Worm (Caenorhabditis elegans) whole organism, mixed stage, embryonic: Measurements from ENCODE around the gene C44B11.1.

Source experiments
- elt-3 ChIP-seq: fragments of 150-350 bp; optimal IDR thresholded peaks from 2 replicates; lab custom pipeline; 2014; ENCODE audit warnings: missing biosample characterization, missing genetic modification characterization
- mls-2 ChIP-seq: sonication (generic microtip); optimal IDR thresholded peaks from 2 replicates; lab custom pipeline; 2016; ENCODE audit warnings: mild to moderate bottlenecking, missing genetic modification characterization, moderate library complexity, missing compliant biosample characterization
- nhr-2 ChIP-seq: fragments of 150-350 bp; optimal IDR thresholded peaks from 2 replicates; lab custom pipeline; 2014; ENCODE audit warnings: missing biosample characterization, missing genetic modification characterization
- nhr-28 ChIP-seq: fragments of 150-350 bp; optimal IDR thresholded peaks from 2 replicates; lab custom pipeline; 2014; ENCODE audit warnings: missing biosample characterization, missing genetic modification characterization
- snpc-4 ChIP-seq: fragments of 150-350 bp; optimal IDR thresholded peaks from 2 replicates; lab custom pipeline; 2014; ENCODE audit warnings: missing biosample characterization, missing genetic modification characterization
- unc-39 ChIP-seq: fragments of 150-350 bp; optimal IDR thresholded peaks from 2 replicates; lab custom pipeline; 2014; ENCODE audit warnings: missing biosample characterization, missing genetic modification characterization
- unc-62 ChIP-seq: fragments of 150-350 bp; optimal IDR thresholded peaks from 2 replicates; lab custom pipeline; 2014; ENCODE audit warnings: missing biosample characterization, missing genetic modification reagents, missing genetic modification characterization

DNA sequence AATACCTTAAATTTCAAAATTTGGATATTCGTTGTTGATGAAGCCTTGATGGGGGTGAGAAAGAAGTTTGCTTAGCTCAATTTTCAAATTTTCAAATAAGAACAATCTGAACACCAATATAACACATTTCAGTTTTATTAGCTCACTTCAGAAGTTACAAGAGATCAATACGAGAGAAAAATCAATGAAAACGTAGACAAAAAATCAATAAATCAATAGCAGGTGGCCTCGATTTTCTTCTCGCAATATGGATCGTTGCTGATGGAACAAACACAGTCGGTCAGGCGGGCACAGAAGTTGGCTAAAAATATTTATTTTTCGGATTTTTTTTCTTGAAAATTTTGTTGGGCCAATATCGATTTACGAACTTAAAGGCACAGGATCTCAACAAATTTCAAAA is 13.0 kb upstream of the C44B11.1 start:
- TF ChIP-seq nhr-28, result no peak
- TF ChIP-seq mls-2 (tag; lab: Kevin White, UChicago), result no peak
- TF ChIP-seq snpc-4 (tag; lab: Kevin White, UChicago), result no peak
- no peak for TF ChIP-seq elt-3 (tag; lab: Kevin White, UChicago)
- no peak for TF ChIP-seq unc-62 (GFP tag; lab: Kevin White, UChicago)
- no peak for TF ChIP-seq unc-39 (tag; lab: Kevin White, UChicago)
- no peak for TF ChIP-seq nhr-2 (tag; lab: Kevin White, UChicago)
